Worm (Caenorhabditis elegans): ENCODE results near the gene nex-1.

The nex-1 gene

DNA sequence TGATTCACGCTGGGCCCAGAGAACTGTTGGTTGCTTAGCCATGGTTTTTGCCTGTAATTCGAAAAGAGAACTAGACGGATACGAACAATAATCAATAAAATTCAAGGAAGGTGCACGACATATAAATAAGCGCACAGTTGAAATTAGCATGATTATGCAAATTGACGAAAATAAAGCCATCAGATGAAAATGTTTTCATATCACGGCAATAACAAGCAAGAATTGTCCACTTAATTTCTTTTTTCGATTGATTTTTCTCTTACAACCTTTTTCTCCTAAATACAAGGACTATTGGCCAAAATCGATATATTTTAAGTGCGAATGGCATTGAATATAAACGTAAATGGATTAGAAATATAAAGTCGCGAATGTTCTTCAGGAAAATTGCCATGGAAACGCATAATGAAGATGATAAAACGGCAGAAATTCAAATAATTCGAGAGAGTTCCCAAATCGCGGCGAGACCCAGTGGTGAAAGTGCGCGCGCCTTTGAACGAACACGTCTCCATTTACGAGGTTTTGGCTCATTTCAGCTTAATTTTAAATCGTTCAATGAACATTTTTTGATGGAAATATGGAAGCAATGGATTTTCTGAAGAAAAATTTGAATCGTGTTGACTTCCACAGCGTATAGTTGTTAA, 49.4 kb downstream of the nex-1 start, which contains the start of the genes daf-41 and toc-1 (continued):
- TF ChIP-seq nhr-20 (tag; optimal IDR thresholded peaks at IDR 0.05) (peak; percentile 31), elt-3 (tag; optimal IDR thresholded peaks at IDR 0.05) (peak in 1 of 6 experiments; percentile 20), hlh-4 (tag; optimal IDR thresholded peaks at IDR 0.05) (no peak)

Measured in whole organism, L1 larva.